Worm (Caenorhabditis elegans) whole organism, mixed stage, embryonic: ENCODE data around the gene K08D10.10.

Experiments
- blmp-1 ChIP-seq: fragments of 150-350 bp; optimal IDR thresholded peaks from 2 replicates; lab custom pipeline; 2014; ENCODE audit warnings: missing biosample characterization, missing genetic modification characterization
- drap-1 ChIP-seq: fragments of 200-800 bp; sonication (Bioruptor generic); optimal IDR thresholded peaks from 3 replicates; lab custom pipeline; 2018; ENCODE audit warnings: mild to moderate bottlenecking, missing genetic modification characterization, missing compliant biosample characterization
- lin-32 ChIP-seq: fragments of 200-800 bp; sonication (Bioruptor generic); optimal IDR thresholded peaks from 2 replicates; lab custom pipeline; 2018; ENCODE audit warnings: mild to moderate bottlenecking, missing genetic modification characterization, missing compliant biosample characterization

DNA sequence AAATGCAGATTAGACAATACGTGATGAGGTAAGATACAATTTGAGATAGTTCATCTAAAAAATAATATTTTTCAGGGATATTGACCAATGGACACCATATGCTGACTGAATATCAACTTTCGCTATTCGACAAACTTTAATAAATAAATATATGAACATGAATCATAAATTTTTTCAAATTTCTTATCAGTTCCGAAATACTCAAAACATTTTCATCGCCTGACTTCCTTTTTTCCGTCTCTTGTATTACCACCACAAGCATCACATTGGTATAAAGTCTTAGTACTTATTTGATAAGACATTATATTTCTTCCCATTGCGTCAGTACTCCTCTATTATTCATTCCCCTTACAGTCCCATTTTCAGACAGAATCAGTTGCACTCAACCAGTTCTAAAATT is at the start of gene K08D10.10, which contains the start of gene R07C12.1:
- no peak for TF ChIP-seq lin-32 (GFP tag; lab: Kevin White, UChicago)
- no peak for TF ChIP-seq blmp-1 (tag; lab: Kevin White, UChicago)
- TF ChIP-seq drap-1: no peak
